Fruit fly (Drosophila melanogaster): Measurements from ENCODE around the gene DIP2.

Gene DIP2

DNA sequence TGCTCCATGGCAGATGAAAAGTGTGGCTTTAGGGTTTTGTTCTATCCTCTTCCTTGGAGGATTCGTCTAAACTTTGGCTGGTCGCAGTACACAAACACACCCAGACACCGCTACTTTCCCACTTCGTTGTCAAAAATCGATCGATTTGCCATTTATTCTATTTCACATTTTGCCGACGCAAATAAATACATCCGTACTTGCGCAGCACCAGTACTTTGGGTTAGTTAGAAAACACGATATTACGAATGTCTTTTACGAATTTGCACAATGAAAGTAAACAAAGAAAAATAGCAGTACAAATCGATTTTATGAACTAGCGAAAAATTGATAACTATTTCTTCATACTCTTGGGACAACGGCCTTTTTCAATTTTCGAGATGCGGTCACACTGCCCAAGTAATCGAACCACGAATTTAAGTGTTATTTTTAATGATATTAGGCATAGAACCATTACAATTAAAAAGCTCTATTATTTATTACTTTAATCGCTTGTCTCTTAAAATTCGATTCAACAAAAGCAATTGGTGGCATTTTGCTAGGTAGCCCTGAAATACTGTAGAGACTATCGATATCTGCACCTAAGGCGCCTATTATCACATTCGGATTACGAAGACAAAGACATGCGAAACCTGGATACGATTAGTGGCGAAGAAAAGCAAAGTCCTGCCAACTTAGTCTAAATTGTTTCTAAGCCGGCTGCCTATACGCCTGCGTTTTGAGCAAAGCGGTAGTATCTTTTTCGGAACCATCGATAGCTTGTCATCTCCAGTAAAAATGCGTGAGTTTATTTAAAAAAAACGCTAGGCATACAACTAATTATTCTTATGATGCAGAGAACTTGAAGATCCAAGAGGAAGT, at the start of gene DIP2, which contains the start of gene wac:
Gene DIP2 (minus strand): TSS at position 337 of the 858 bp plus-strand sequence.
Gene wac (plus strand): TSS at position 559 of the 858 bp plus-strand sequence.
- TF ChIP-seq CG15710 (tag; optimal IDR thresholded peaks at IDR 0.05): peak; percentile 22
- no peak for TF ChIP-seq CG4496 (GFP tag; IDR thresholded peaks at IDR 0.05)
- peak; percentile 62; the same call in 2 of the 3 replicates for TF ChIP-seq fd96Ca (GFP tag; IDR thresholded peaks at IDR 0.05)
- peak; percentile 40; the same call in 1 of the 2 replicates for TF ChIP-seq rn (GFP tag; IDR thresholded peaks at IDR 0.05)
- no peak for TF ChIP-seq CG13204 (GFP tag; optimal IDR thresholded peaks at IDR 0.05)
- TF ChIP-seq Ets98B (GFP tag; IDR thresholded peaks at IDR 0.05): peak; percentile 46
- peak; percentile 39 for TF ChIP-seq Snoo (tag; optimal IDR thresholded peaks at IDR 0.05)
- TF ChIP-seq CG17806 (tag; optimal IDR thresholded peaks at IDR 0.05): peak; percentile 22
- TF ChIP-seq CG34367 (tag; optimal IDR thresholded peaks at IDR 0.05): no peak
- TF ChIP-seq Pif1B (GFP tag; optimal IDR thresholded peaks at IDR 0.05): no peak
- TF ChIP-seq EcR (GFP tag; optimal IDR thresholded peaks at IDR 0.05): peak; percentile 55

DNA sequence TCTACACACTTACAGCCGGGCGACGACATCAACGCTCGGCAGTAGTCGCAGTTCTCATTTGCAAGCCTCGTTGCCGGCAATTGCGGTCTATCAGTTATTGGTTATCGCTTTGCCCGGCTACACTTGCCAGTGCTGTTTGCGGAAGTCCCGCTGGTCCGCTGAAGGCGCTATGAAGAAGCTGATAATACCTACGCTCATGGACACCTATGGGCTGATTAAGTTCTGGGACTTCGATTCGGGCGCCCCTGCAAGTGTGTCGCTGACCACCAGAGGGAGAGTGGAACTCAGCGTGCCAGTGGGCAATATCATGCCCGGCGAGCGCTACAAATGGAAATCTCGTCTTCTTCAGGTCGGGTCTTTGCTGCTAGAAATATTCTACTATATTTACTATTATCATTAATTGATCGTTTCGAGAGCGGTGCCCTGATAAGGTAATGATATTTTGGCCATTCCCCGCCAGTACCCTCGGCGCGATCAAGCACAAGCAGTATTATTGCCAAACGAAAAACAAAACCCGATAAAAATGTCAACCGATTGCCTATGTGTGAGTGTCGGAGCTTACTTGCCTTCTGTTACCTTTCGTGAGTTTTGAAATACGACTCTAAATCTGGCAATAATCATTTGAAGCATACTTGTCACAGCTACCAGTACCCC, 42.3 kb upstream of the DIP2 start:
- TF ChIP-seq fd96Ca (GFP tag; IDR thresholded peaks at IDR 0.05): no peak
- no peak for TF ChIP-seq CG17806 (tag; optimal IDR thresholded peaks at IDR 0.05)
- TF ChIP-seq EcR (GFP tag; optimal IDR thresholded peaks at IDR 0.05): no peak
- TF ChIP-seq gl (tag; optimal IDR thresholded peaks at IDR 0.05): no peak
- no peak for TF ChIP-seq CG34367 (tag; optimal IDR thresholded peaks at IDR 0.05)

DNA sequence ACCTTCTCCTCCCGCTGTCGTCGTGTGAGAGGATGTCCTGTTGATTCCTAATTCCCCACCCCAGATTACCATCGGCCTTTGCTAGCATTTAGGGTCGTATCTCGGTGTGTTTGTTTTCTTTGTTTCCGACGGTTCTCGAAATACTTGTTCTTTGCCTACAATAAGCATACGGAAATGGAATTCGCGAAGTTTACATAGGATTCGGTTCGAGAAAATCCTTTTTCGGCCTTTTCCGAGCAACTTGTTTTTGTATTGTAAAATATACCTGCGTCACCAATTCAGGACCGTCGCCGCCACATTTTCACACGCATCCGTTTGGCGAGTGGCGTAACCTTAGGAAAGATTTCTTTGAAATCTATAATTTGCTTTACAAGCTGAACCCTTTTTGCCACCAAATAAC, 40.7 kb upstream of the DIP2 start:
- no peak for TF ChIP-seq CG8159 (tag; optimal IDR thresholded peaks at IDR 0.05)
- TF ChIP-seq rn (GFP tag; IDR thresholded peaks at IDR 0.05): no peak
- no peak for TF ChIP-seq Pif1A (GFP tag; optimal IDR thresholded peaks at IDR 0.05)
- no peak for TF ChIP-seq CG10348 (GFP tag; IDR thresholded peaks at IDR 0.05)
- no peak for TF ChIP-seq D1 (tag; optimal IDR thresholded peaks at IDR 0.05)
- no peak for TF ChIP-seq CG15710 (tag; optimal IDR thresholded peaks at IDR 0.05)
- no peak for TF ChIP-seq CG13204 (GFP tag; optimal IDR thresholded peaks at IDR 0.05)
- no peak for TF ChIP-seq CG8301 (tag; optimal IDR thresholded peaks at IDR 0.05)
- TF ChIP-seq Snoo (tag; optimal IDR thresholded peaks at IDR 0.05): no peak
- TF ChIP-seq Pif1B (GFP tag; optimal IDR thresholded peaks at IDR 0.05): no peak
- no peak for TF ChIP-seq Ets98B (GFP tag; IDR thresholded peaks at IDR 0.05)
- TF ChIP-seq CG4496 (GFP tag; IDR thresholded peaks at IDR 0.05): no peak
- TF ChIP-seq CG9948 (tag; optimal IDR thresholded peaks at IDR 0.05): no peak
- no peak for TF ChIP-seq EcR (GFP tag; optimal IDR thresholded peaks at IDR 0.05)

DNA sequence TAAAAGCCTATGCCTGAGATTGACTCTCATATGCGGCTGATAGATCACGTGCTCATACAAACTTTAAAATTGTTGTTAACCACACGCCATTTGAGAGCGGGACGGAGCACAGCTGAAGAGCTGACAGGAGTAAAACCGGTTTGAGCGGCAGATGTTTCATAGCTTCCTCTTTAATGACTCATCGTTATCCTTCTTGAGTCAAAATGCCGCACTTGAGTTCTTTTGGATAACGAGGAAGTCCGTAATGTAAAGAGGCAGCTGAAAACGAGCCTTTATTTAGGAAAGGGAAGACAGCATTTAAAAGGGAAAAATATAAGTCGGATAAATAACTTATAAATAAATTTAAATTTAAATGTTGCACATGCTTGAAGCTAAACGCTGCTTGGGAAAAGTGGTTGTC, 39.5 kb upstream of the DIP2 start:
- TF ChIP-seq CG17806 (tag; optimal IDR thresholded peaks at IDR 0.05) (no peak), CG15710 (tag; optimal IDR thresholded peaks at IDR 0.05) (no peak), CG32121 (GFP tag; IDR thresholded peaks at IDR 0.05) (no peak), gl (tag; optimal IDR thresholded peaks at IDR 0.05) (no peak), CG9948 (tag; optimal IDR thresholded peaks at IDR 0.05) (no peak), CG34367 (tag; optimal IDR thresholded peaks at IDR 0.05) (no peak), CG10348 (GFP tag; IDR thresholded peaks at IDR 0.05) (no peak)

DNA sequence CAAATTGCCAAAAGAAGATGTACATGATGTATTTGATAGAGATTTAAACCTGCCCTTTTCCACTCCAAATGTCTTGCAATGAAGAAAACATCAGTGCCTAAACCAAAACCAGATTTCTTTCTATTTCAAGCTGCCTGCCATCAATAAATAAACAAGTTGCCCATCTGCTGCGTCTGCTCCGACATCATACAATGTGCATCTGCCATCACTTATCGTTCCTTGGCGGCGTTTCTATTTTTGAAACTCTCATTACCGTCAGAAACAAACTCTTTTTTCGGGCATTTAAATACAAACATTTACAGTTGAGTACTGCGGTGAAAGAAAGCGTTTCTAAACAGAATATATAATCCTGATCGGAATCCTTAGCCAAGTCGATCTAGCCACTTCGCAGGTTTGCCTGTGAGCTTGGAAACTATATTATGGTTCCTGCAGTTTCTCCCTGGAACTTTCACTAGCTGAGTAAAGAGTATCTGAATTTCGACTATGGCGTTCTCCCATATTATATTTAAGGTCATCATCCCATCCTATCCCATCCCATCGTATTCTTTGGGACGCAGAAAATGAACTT, 37.2 kb upstream of the DIP2 start:
- TF ChIP-seq CG14655 (GFP tag; optimal IDR thresholded peaks at IDR 0.05) (peak; percentile 52), Ets98B (GFP tag; IDR thresholded peaks at IDR 0.05) (no peak), CG10348 (GFP tag; IDR thresholded peaks at IDR 0.05) (no peak), EcR (GFP tag; optimal IDR thresholded peaks at IDR 0.05) (peak; percentile 40), CG9948 (tag; optimal IDR thresholded peaks at IDR 0.05) (no peak), Snoo (tag; optimal IDR thresholded peaks at IDR 0.05) (no peak), rn (GFP tag; IDR thresholded peaks at IDR 0.05) (no peak), CG8301 (tag; optimal IDR thresholded peaks at IDR 0.05) (peak; percentile 24), Pif1A (GFP tag; optimal IDR thresholded peaks at IDR 0.05) (no peak), D1 (tag; optimal IDR thresholded peaks at IDR 0.05) (no peak), CG8159 (tag; optimal IDR thresholded peaks at IDR 0.05) (peak; percentile 22), CG17806 (tag; optimal IDR thresholded peaks at IDR 0.05) (no peak), CG32121 (GFP tag; IDR thresholded peaks at IDR 0.05) (no peak), CG13204 (GFP tag; optimal IDR thresholded peaks at IDR 0.05) (no peak), Pif1B (GFP tag; optimal IDR thresholded peaks at IDR 0.05) (no peak)

DNA sequence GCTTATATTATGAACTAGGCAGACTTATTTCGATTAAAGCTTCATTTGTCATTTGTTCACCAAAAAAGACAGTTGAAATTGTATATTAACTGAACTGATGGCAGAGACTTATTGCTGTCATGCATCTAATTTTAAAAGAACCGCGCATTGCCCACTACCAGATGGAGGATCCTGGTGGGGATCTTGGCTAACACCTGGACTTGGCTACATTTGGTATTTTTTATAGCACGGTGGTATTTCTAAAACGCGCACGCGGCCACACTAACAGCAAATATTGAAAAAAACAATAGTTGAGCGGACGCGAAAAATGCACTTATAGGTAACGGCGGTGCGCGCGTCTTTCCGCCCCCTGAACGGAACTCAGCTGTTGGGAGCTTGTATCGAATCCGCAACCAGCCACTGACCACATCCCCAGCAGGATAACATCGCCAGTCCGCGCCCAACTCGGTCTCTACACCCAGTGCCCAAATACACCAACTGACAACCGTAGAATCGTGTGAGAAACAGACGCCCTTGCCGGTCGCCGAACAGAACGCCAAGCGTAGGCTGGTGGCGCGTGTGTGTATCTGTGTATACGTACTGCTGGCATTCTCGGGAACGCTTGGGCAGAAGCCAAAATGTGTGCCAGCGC, 34.5 kb upstream of the DIP2 start:
- TF ChIP-seq rn (GFP tag; IDR thresholded peaks at IDR 0.05): no peak
- no peak for TF ChIP-seq CG8301 (tag; optimal IDR thresholded peaks at IDR 0.05)
- TF ChIP-seq gl (tag; optimal IDR thresholded peaks at IDR 0.05): peak; percentile 2
- no peak for TF ChIP-seq Pif1B (GFP tag; optimal IDR thresholded peaks at IDR 0.05)
- no peak for TF ChIP-seq CG14655 (GFP tag; optimal IDR thresholded peaks at IDR 0.05)
- no peak for TF ChIP-seq Ets98B (GFP tag; IDR thresholded peaks at IDR 0.05)
- no peak for TF ChIP-seq CG15710 (tag; optimal IDR thresholded peaks at IDR 0.05)
- no peak for TF ChIP-seq Pif1A (GFP tag; optimal IDR thresholded peaks at IDR 0.05)
- peak; percentile 50 for TF ChIP-seq CG13204 (GFP tag; optimal IDR thresholded peaks at IDR 0.05)
- TF ChIP-seq CG32121 (GFP tag; IDR thresholded peaks at IDR 0.05): no peak
- TF ChIP-seq fd96Ca (GFP tag; IDR thresholded peaks at IDR 0.05): no peak
- no peak for TF ChIP-seq CG9948 (tag; optimal IDR thresholded peaks at IDR 0.05)
- no peak for TF ChIP-seq CG17806 (tag; optimal IDR thresholded peaks at IDR 0.05)
- no peak for TF ChIP-seq CG8159 (tag; optimal IDR thresholded peaks at IDR 0.05)
- TF ChIP-seq EcR (GFP tag; optimal IDR thresholded peaks at IDR 0.05): no peak
